Worm (Caenorhabditis elegans) whole organism, early embryonic: ENCODE data around the gene tsp-3.
A peak's percentile ranks its signal among the peaks of the same experiment; 100 is the strongest.

Experiments
- B0310.2 ChIP-seq: sonication (generic microtip); optimal IDR thresholded peaks from 2 replicates; lab custom pipeline; 2016; ENCODE audit warnings: mild to moderate bottlenecking, missing genetic modification characterization, missing compliant biosample characterization
- F13C5.2 ChIP-seq: sonication (generic microtip); optimal IDR thresholded peaks from 2 replicates; lab custom pipeline; 2017; ENCODE audit warnings: mild to moderate bottlenecking, missing genetic modification characterization, inconsistent platforms, missing compliant biosample characterization
- aly-1 ChIP-seq: sonication (generic microtip); optimal IDR thresholded peaks from 2 replicates; lab custom pipeline; 2016; ENCODE audit warnings: missing genetic modification characterization, missing compliant biosample characterization
- ama-1 ChIP-seq: fragments of 150-350 bp; optimal IDR thresholded peaks from 2 replicates; lab custom pipeline; 2014
- ceh-13 ChIP-seq: fragments of 200-800 bp; sonication (Bioruptor generic); optimal IDR thresholded peaks from 2 replicates; lab custom pipeline; 2018; ENCODE audit warnings: mild to moderate bottlenecking, missing genetic modification characterization, missing compliant biosample characterization
- ceh-36 ChIP-seq: sonication (generic microtip); optimal IDR thresholded peaks from 2 replicates; lab custom pipeline; 2016; ENCODE audit warnings: missing genetic modification characterization, inconsistent platforms, missing compliant biosample characterization
- ets-7 ChIP-seq: sonication (generic microtip); optimal IDR thresholded peaks from 2 replicates; lab custom pipeline; 2016; ENCODE audit warnings: missing genotype, missing genetic modification characterization, missing compliant biosample characterization
- flt-1 ChIP-seq: fragments of 200-800 bp; sonication (Bioruptor generic); IDR thresholded peaks from 2 replicates; pipeline ENCODE4 v1.3.6; 2022; ENCODE audit warnings: missing genetic modification characterization, missing compliant biosample characterization
- hmbx-1 ChIP-seq: sonication (generic microtip); optimal IDR thresholded peaks from 2 replicates; lab custom pipeline; 2016; ENCODE audit warnings: mild to moderate bottlenecking, missing genetic modification characterization, missing compliant biosample characterization
- hmg-4 ChIP-seq: fragments of 200-800 bp; sonication (Bioruptor generic); optimal IDR thresholded peaks from 2 replicates; lab custom pipeline; 2018; ENCODE audit warnings: mild to moderate bottlenecking, missing genetic modification characterization, missing compliant biosample characterization
- hnd-1 ChIP-seq: sonication (generic microtip); optimal IDR thresholded peaks from 2 replicates; lab custom pipeline; 2016; ENCODE audit warnings: missing genetic modification characterization, missing compliant biosample characterization
- pes-1 ChIP-seq: fragments of 200-800 bp; sonication (Bioruptor generic); IDR thresholded peaks from 2 replicates; pipeline ENCODE4 v1.3.6; 2022; ENCODE audit warnings: missing genetic modification reagents, missing genetic modification characterization, missing compliant biosample characterization
- scrt-1 ChIP-seq: fragments of 200-800 bp; sonication (Bioruptor generic); IDR thresholded peaks from 2 replicates; pipeline ENCODE4 v1.3.6; 2022; ENCODE audit warnings: missing genetic modification characterization, missing compliant biosample characterization
- sea-1 ChIP-seq: fragments of 200-800 bp; sonication (Bioruptor generic); conservative IDR thresholded peaks from 2 replicates; pipeline ENCODE4 v1.3.6; 2022; ENCODE audit warnings: missing genetic modification characterization, missing compliant biosample characterization
- tbx-11 ChIP-seq: fragments of 200-800 bp; sonication (Bioruptor generic); IDR thresholded peaks from 2 replicates; pipeline ENCODE4 v1.3.6; 2022; ENCODE audit warnings: missing genetic modification characterization, missing compliant biosample characterization
- tbx-37 ChIP-seq: fragments of 200-800 bp; sonication (Bioruptor generic); conservative IDR thresholded peaks from 2 replicates; pipeline ENCODE4 v1.3.6; 2022; ENCODE audit warnings: missing genetic modification reagents, missing genetic modification characterization, missing compliant biosample characterization
- tra-4 ChIP-seq: sonication (generic microtip); optimal IDR thresholded peaks from 2 replicates; lab custom pipeline; 2017; ENCODE audit warnings: missing genetic modification characterization, missing compliant biosample characterization

Gene tsp-3

ce11 chrIII:13256438-13256928 lies 44.0 kb downstream of the tsp-3 start, which contains the start of gene F56A8.3:
TSS of gene F56A8.3 (plus strand) at chrIII:13256878.
- TF ChIP-seq F13C5.2 (tag; lab: Kevin White, UChicago) (peak; percentile 39), sea-1 (GFP tag; lab: Robert Waterston, UW) (no peak), pes-1 (GFP tag; lab: Robert Waterston, UW) (no peak), ceh-36 (tag; lab: Kevin White, UChicago) (no peak), scrt-1 (GFP tag; lab: Robert Waterston, UW) (no peak), aly-1 (tag; lab: Kevin White, UChicago) (no peak)

ce11 chrIII:13258163-13258562 lies 45.7 kb downstream of the tsp-3 start:
- TF ChIP-seq ama-1 (lab: Kevin White, UChicago) (no peak), hmg-4 (GFP tag; lab: Kevin White, UChicago) (peak; percentile 30)

- TF ChIP-seq F13C5.2 (tag; lab: Kevin White, UChicago) (no peak), pes-1 (GFP tag; lab: Robert Waterston, UW) (0 out of 2 replicates have a peak, but pooled peaks have one; percentile 25)
Observed at ce11 chrIII:13258752-13259151, 46.3 kb downstream of the tsp-3 start.

DNA sequence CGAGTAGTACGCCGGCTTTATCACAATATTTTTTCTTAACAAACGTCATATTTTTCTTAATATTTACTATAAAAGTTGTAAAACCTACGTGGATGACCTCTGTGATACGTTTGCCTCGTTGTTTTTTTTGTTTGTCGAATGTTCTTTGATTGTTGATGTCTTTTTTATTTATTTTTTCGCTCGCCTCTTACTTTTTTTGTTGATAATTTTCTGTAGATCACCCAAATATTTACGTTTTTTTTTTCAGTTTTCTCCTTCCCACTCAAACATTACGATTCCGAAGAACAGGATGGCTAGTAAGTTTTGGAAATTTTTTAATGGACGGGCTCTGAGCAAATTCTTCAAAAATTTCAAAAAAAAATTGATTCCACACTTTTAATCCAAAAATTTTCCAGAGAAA lies 47.9 kb downstream of the tsp-3 start:
- TF ChIP-seq hmg-4 (GFP tag; lab: Kevin White, UChicago) (no peak), ceh-13 (GFP tag; lab: Kevin White, UChicago) (no peak), pes-1 (GFP tag; lab: Robert Waterston, UW) (no peak), aly-1 (tag; lab: Kevin White, UChicago) (no peak), hnd-1 (no peak), tbx-37 (GFP tag; lab: Robert Waterston, UW) (no peak), F13C5.2 (tag; lab: Kevin White, UChicago) (no peak), ama-1 (lab: Kevin White, UChicago) (no peak), ceh-36 (tag; lab: Kevin White, UChicago) (no peak), scrt-1 (GFP tag; lab: Robert Waterston, UW) (no peak), tra-4 (tag; lab: Kevin White, UChicago) (no peak), flt-1 (GFP tag; lab: Robert Waterston, UW) (no peak), ets-7 (tag; lab: Kevin White, UChicago) (no peak), tbx-11 (GFP tag; lab: Robert Waterston, UW) (no peak), hmbx-1 (tag; lab: Kevin White, UChicago) (no peak), sea-1 (GFP tag; lab: Robert Waterston, UW) (no peak), B0310.2 (tag; lab: Kevin White, UChicago) (no peak)

ce11 chrIII:13262987-13263386 lies 50.5 kb downstream of the tsp-3 start, which contains the start of gene F56A8.4:
TSS of gene F56A8.4 (plus strand) at chrIII:13263287.
- TF ChIP-seq tbx-37 (GFP tag; lab: Robert Waterston, UW) (no peak), tbx-11 (GFP tag; lab: Robert Waterston, UW) (no peak), pes-1 (GFP tag; lab: Robert Waterston, UW) (no peak), tra-4 (tag; lab: Kevin White, UChicago) (no peak), scrt-1 (GFP tag; lab: Robert Waterston, UW) (no peak), ets-7 (tag; lab: Kevin White, UChicago) (no peak), ceh-13 (GFP tag; lab: Kevin White, UChicago) (no peak), ceh-36 (tag; lab: Kevin White, UChicago) (no peak), hnd-1 (no peak), F13C5.2 (tag; lab: Kevin White, UChicago) (no peak), B0310.2 (tag; lab: Kevin White, UChicago) (no peak), flt-1 (GFP tag; lab: Robert Waterston, UW) (no peak), hmbx-1 (tag; lab: Kevin White, UChicago) (no peak), sea-1 (GFP tag; lab: Robert Waterston, UW) (no peak), ama-1 (lab: Kevin White, UChicago) (no peak), hmg-4 (GFP tag; lab: Kevin White, UChicago) (no peak), aly-1 (tag; lab: Kevin White, UChicago) (no peak)
